Worm (Caenorhabditis elegans): ENCODE results near the gene F35D2.6.

- TF ChIP-seq nhr-12 (tag; optimal IDR thresholded peaks at IDR 0.05): no peak
- TF ChIP-seq egl-27 (tag; optimal IDR thresholded peaks at IDR 0.05): no peak
- no peak for TF ChIP-seq ceh-82 (tag; optimal IDR thresholded peaks at IDR 0.05)
Measured at ce11 chrII:7531478-7531877, 46.0 kb upstream of the F35D2.6 start.

Data from whole organism, L3 larva.